Worm (Caenorhabditis elegans) whole organism, mixed stage, embryonic: Measurements from ENCODE around the gene C05E11.3.

Experiments
- M03D4.4 ChIP-seq: sonication (generic microtip); optimal IDR thresholded peaks from 2 replicates; lab custom pipeline; 2017; ENCODE audit warnings: mild to moderate bottlenecking, missing genetic modification characterization, missing compliant biosample characterization
- blmp-1 ChIP-seq: fragments of 150-350 bp; optimal IDR thresholded peaks from 2 replicates; lab custom pipeline; 2014; ENCODE audit warnings: missing biosample characterization, missing genetic modification characterization
- ceh-39 ChIP-seq: fragments of 150-350 bp; optimal IDR thresholded peaks from 2 replicates; lab custom pipeline; 2014; ENCODE audit warnings: missing biosample characterization, missing genetic modification characterization
- ceh-43 ChIP-seq: fragments of 200-800 bp; sonication (Bioruptor generic); optimal IDR thresholded peaks from 2 replicates; lab custom pipeline; 2018; ENCODE audit warnings: mild to moderate bottlenecking, missing genetic modification characterization, moderate library complexity, missing compliant biosample characterization
- ceh-83 ChIP-seq: fragments of 200-800 bp; sonication (Bioruptor generic); optimal IDR thresholded peaks from 2 replicates; lab custom pipeline; 2018; ENCODE audit warnings: mild to moderate bottlenecking, missing genetic modification characterization, missing compliant biosample characterization
- ces-1 ChIP-seq: fragments of 150-350 bp; optimal IDR thresholded peaks from 2 replicates; lab custom pipeline; 2014; ENCODE audit warnings: missing biosample characterization, missing genetic modification reagents, missing genetic modification characterization
- cnd-1 ChIP-seq: fragments of 200-800 bp; sonication (Bioruptor generic); optimal IDR thresholded peaks from 2 replicates; lab custom pipeline; 2018; ENCODE audit warnings: mild to moderate bottlenecking, missing genetic modification characterization, missing compliant biosample characterization
- drap-1 ChIP-seq: fragments of 200-800 bp; sonication (Bioruptor generic); optimal IDR thresholded peaks from 3 replicates; lab custom pipeline; 2018; ENCODE audit warnings: mild to moderate bottlenecking, missing genetic modification characterization, missing compliant biosample characterization
- elt-1 ChIP-seq: sonication (generic microtip); optimal IDR thresholded peaks from 2 replicates; lab custom pipeline; 2017; ENCODE audit warnings: missing genetic modification characterization, mild to moderate bottlenecking, missing compliant biosample characterization, antibody characterized with exemption, moderate library complexity, borderline replicate concordance; ENCODE audit not compliant: insufficient read depth
- elt-3 ChIP-seq: fragments of 150-350 bp; optimal IDR thresholded peaks from 2 replicates; lab custom pipeline; 2014; ENCODE audit warnings: missing biosample characterization, missing genetic modification characterization
- flh-1 ChIP-seq: fragments of 200-800 bp; sonication (Bioruptor generic); optimal IDR thresholded peaks from 2 replicates; lab custom pipeline; 2018; ENCODE audit warnings: mild to moderate bottlenecking, missing genetic modification characterization, moderate library complexity, missing compliant biosample characterization
- ham-2 ChIP-seq: fragments of 200-800 bp; sonication (Bioruptor generic); optimal IDR thresholded peaks from 2 replicates; lab custom pipeline; 2018; ENCODE audit warnings: mild to moderate bottlenecking, missing genetic modification characterization, missing compliant biosample characterization
- hlh-1 ChIP-seq: fragments of 150-350 bp; optimal IDR thresholded peaks from 2 replicates; lab custom pipeline; 2014; ENCODE audit warnings: missing biosample characterization, missing genetic modification reagents, missing genetic modification characterization
- lin-13 ChIP-seq: fragments of 150-350 bp; optimal IDR thresholded peaks from 2 replicates; lab custom pipeline; 2014; ENCODE audit warnings: missing biosample characterization, missing genetic modification characterization
- lin-32 ChIP-seq: fragments of 200-800 bp; sonication (Bioruptor generic); optimal IDR thresholded peaks from 2 replicates; lab custom pipeline; 2018; ENCODE audit warnings: mild to moderate bottlenecking, missing genetic modification characterization, missing compliant biosample characterization
- lsy-2 ChIP-seq: fragments of 150-350 bp; optimal IDR thresholded peaks from 2 replicates; lab custom pipeline; 2014; ENCODE audit warnings: missing biosample characterization, missing genetic modification characterization
- mab-5 ChIP-seq: fragments of 150-350 bp; optimal IDR thresholded peaks from 2 replicates; lab custom pipeline; 2014; ENCODE audit warnings: missing biosample characterization, missing genetic modification characterization
- mep-1 ChIP-seq: fragments of 150-350 bp; optimal IDR thresholded peaks from 2 replicates; lab custom pipeline; 2017; ENCODE audit warnings: missing biosample characterization, missing genetic modification reagents, missing genetic modification characterization, inconsistent platforms
- mls-2 ChIP-seq: sonication (generic microtip); optimal IDR thresholded peaks from 2 replicates; lab custom pipeline; 2016; ENCODE audit warnings: mild to moderate bottlenecking, missing genetic modification characterization, moderate library complexity, missing compliant biosample characterization
- nhr-12 ChIP-seq: fragments of 150-350 bp; optimal IDR thresholded peaks from 2 replicates; lab custom pipeline; 2014; ENCODE audit warnings: missing biosample characterization, missing genetic modification characterization
- nhr-2 ChIP-seq: fragments of 150-350 bp; optimal IDR thresholded peaks from 2 replicates; lab custom pipeline; 2014; ENCODE audit warnings: missing biosample characterization, missing genetic modification characterization
- nhr-237 ChIP-seq: fragments of 150-350 bp; optimal IDR thresholded peaks from 2 replicates; lab custom pipeline; 2014; ENCODE audit warnings: missing biosample characterization, missing genetic modification characterization
- nhr-28 ChIP-seq: fragments of 150-350 bp; optimal IDR thresholded peaks from 2 replicates; lab custom pipeline; 2014; ENCODE audit warnings: missing biosample characterization, missing genetic modification characterization
- nhr-76 ChIP-seq: sonication (generic microtip); optimal IDR thresholded peaks from 2 replicates; lab custom pipeline; 2017; ENCODE audit warnings: missing biosample characterization, missing genetic modification characterization
- pha-4 ChIP-seq: fragments of 150-350 bp; optimal IDR thresholded peaks from 2 replicates; lab custom pipeline; 2018; ENCODE audit warnings: missing biosample characterization, missing genetic modification reagents, missing genetic modification characterization
- sem-2 ChIP-seq: fragments of 200-800 bp; sonication (Bioruptor generic); optimal IDR thresholded peaks from 2 replicates; lab custom pipeline; 2018; ENCODE audit warnings: mild to moderate bottlenecking, missing genetic modification characterization, missing compliant biosample characterization
- snpc-4 ChIP-seq: fragments of 150-350 bp; optimal IDR thresholded peaks from 2 replicates; lab custom pipeline; 2014; ENCODE audit warnings: missing biosample characterization, missing genetic modification characterization
- sptf-1 ChIP-seq: sonication (generic microtip); optimal IDR thresholded peaks from 2 replicates; lab custom pipeline; 2017; ENCODE audit warnings: mild to moderate bottlenecking, missing genetic modification characterization, moderate library complexity, missing compliant biosample characterization
- tbx-8 ChIP-seq: fragments of 200-800 bp; sonication (Bioruptor generic); optimal IDR thresholded peaks from 2 replicates; lab custom pipeline; 2018; ENCODE audit warnings: mild to moderate bottlenecking, missing genetic modification characterization, moderate library complexity, missing compliant biosample characterization
- unc-120 ChIP-seq: sonication (generic microtip); optimal IDR thresholded peaks from 2 replicates; lab custom pipeline; 2017; ENCODE audit warnings: missing genetic modification characterization, missing compliant biosample characterization; ENCODE audit not compliant: poor library complexity, severe bottlenecking
- unc-39 ChIP-seq: fragments of 150-350 bp; optimal IDR thresholded peaks from 2 replicates; lab custom pipeline; 2014; ENCODE audit warnings: missing biosample characterization, missing genetic modification characterization
- unc-62 ChIP-seq: fragments of 150-350 bp; optimal IDR thresholded peaks from 2 replicates; lab custom pipeline; 2014; ENCODE audit warnings: missing biosample characterization, missing genetic modification reagents, missing genetic modification characterization
- zip-8 ChIP-seq: fragments of 150-350 bp; optimal IDR thresholded peaks from 2 replicates; lab custom pipeline; 2014; ENCODE audit warnings: missing biosample characterization, missing genetic modification characterization
- ztf-11 ChIP-seq: fragments of 150-350 bp; optimal IDR thresholded peaks from 2 replicates; lab custom pipeline; 2014; ENCODE audit warnings: missing biosample characterization, missing genetic modification characterization

Gene C05E11.3

ce11 chrX:4605828-4606227 is 27.8 kb downstream of the C05E11.3 start, which contains the start of gene spat-3:
TSS of gene spat-3 (minus strand) at chrX:4605928.
- TF ChIP-seq zip-8 (tag; lab: Kevin White, UChicago) (no peak), ceh-39 (tag; lab: Kevin White, UChicago) (no peak), mab-5 (no peak), sptf-1 (tag; lab: Kevin White, UChicago) (no peak), ceh-43 (no peak), flh-1 (GFP tag; lab: Kevin White, UChicago) (no peak), unc-120 (no peak), elt-3 (tag; lab: Kevin White, UChicago) (no peak), drap-1 (GFP tag; lab: Kevin White, UChicago) (no peak), nhr-28 (tag; lab: Kevin White, UChicago) (no peak), nhr-237 (tag; lab: Kevin White, UChicago) (no peak), unc-62 (GFP tag; lab: Kevin White, UChicago) (no peak), ces-1 (no peak)
- TF ChIP-seq, all 35 proteins: peak for 0

ce11 chrX:4606389-4606880 is 28.4 kb downstream of the C05E11.3 start:
- peak; percentile 94 for TF ChIP-seq sptf-1 (tag; lab: Kevin White, UChicago)
- TF ChIP-seq ceh-83 (GFP tag; lab: Kevin White, UChicago) = peak; percentile 82
- TF ChIP-seq ztf-11 (tag; lab: Kevin White, UChicago) = peak; percentile 34
- TF ChIP-seq mls-2 (tag; lab: Kevin White, UChicago) = peak; percentile 93
- TF ChIP-seq lin-32 = peak; percentile 74
- peak; percentile 92 for TF ChIP-seq nhr-12 (tag; lab: Kevin White, UChicago)
- peak; percentile 51 for TF ChIP-seq pha-4
- TF ChIP-seq mep-1 (tag; lab: Kevin White, UChicago) = peak; percentile 19
- peak; percentile 73 for TF ChIP-seq tbx-8 (GFP tag; lab: Kevin White, UChicago)
- TF ChIP-seq flh-1 (GFP tag; lab: Kevin White, UChicago) = peak; percentile 71
- TF ChIP-seq ceh-43 = peak; percentile 79
- peak; percentile 80 for TF ChIP-seq ham-2 (GFP tag; lab: Kevin White, UChicago)
- peak; percentile 66 for TF ChIP-seq lin-13 (tag; lab: Kevin White, UChicago)
- peak; percentile 94 for TF ChIP-seq M03D4.4 (tag; lab: Kevin White, UChicago)
- peak; percentile 93 for TF ChIP-seq drap-1 (GFP tag; lab: Kevin White, UChicago)
- TF ChIP-seq hlh-1 (tag; lab: Kevin White, UChicago) = peak; percentile 51
- TF ChIP-seq sem-2 = peak; percentile 73
- TF ChIP-seq unc-120 = peak; percentile 87
- peak; percentile 93 for TF ChIP-seq cnd-1 (tag; lab: Kevin White, UChicago)

- TF ChIP-seq mab-5 (no peak), mls-2 (tag; lab: Kevin White, UChicago) (no peak), blmp-1 (tag; lab: Kevin White, UChicago) (no peak), ceh-39 (tag; lab: Kevin White, UChicago) (no peak), zip-8 (tag; lab: Kevin White, UChicago) (no peak)
- TF ChIP-seq, all 35 proteins: peak for 0
Measured at ce11 chrX:4607300-4607699, 29.3 kb downstream of the C05E11.3 start.

ce11 chrX:4609635-4610034 is 31.6 kb downstream of the C05E11.3 start:
- TF ChIP-seq mls-2 (tag; lab: Kevin White, UChicago) (no peak), lin-32 (peak; percentile 49), mep-1 (tag; lab: Kevin White, UChicago) (no peak), nhr-28 (tag; lab: Kevin White, UChicago) (no peak), unc-39 (no peak), pha-4 (no peak), ceh-39 (tag; lab: Kevin White, UChicago) (no peak), hlh-1 (tag; lab: Kevin White, UChicago) (peak; percentile 73), ceh-43 (no peak), cnd-1 (tag; lab: Kevin White, UChicago) (peak; percentile 63), snpc-4 (no peak)

- TF ChIP-seq nhr-12 (tag; lab: Kevin White, UChicago) = no peak
- TF ChIP-seq mab-5 = no peak
- no peak for TF ChIP-seq ceh-39 (tag; lab: Kevin White, UChicago)
- no peak for TF ChIP-seq tbx-8 (GFP tag; lab: Kevin White, UChicago)
- TF ChIP-seq M03D4.4 (tag; lab: Kevin White, UChicago) = no peak
- no peak for TF ChIP-seq ham-2 (GFP tag; lab: Kevin White, UChicago)
- TF ChIP-seq nhr-2 (tag; lab: Kevin White, UChicago) = no peak
- no peak for TF ChIP-seq elt-1 (tag; lab: Kevin White, UChicago)
- no peak for TF ChIP-seq unc-120
- no peak for TF ChIP-seq ceh-43
- TF ChIP-seq lsy-2 = no peak
- TF ChIP-seq drap-1 (GFP tag; lab: Kevin White, UChicago) = no peak
- TF ChIP-seq elt-3 (tag; lab: Kevin White, UChicago) = no peak
- no peak for TF ChIP-seq hlh-1 (tag; lab: Kevin White, UChicago)
- no peak for TF ChIP-seq nhr-76
Measured at ce11 chrX:4615034-4615433, 37.0 kb downstream of the C05E11.3 start.
